Worm (Caenorhabditis elegans) whole organism, young adult: ENCODE measurements around the gene gur-5.

Experiments
- F10E7.11 ChIP-seq: sonication (generic microtip); optimal IDR thresholded peaks from 2 replicates; lab custom pipeline; 2017; ENCODE audit warnings: mild to moderate bottlenecking, missing genetic modification characterization, moderate library complexity, missing compliant biosample characterization

The gur-5 gene

DNA sequence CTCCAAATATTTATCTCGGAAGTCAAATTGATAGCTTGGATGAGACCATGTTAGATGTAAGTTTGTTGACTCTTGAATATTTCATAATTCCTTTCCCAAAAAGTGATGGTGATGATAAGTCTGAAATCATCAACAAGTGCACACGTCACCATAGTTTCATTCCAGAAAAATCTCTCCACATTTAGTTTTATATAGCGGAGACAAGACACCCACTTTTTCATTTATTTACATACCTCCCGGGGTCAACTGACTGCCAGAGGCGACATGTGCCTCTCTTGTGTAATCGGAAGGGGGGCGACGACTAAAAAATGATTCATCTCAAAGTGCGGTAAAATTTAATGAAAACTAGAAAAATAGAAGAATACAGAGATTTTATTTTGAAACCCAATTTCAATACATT is 53.2 kb downstream of the gur-5 start (continued):
- no peak for TF ChIP-seq F10E7.11 (tag; lab: Kevin White, UChicago)
